Worm (Caenorhabditis elegans) whole organism, L4 larva: ENCODE results near the gene R07B7.6.

Experiments used
- F49E8.2 ChIP-seq: sonication (generic microtip); optimal IDR thresholded peaks from 2 replicates; lab custom pipeline; 2016; ENCODE audit warnings: missing compliant biosample characterization, mild to moderate bottlenecking, missing genetic modification characterization, borderline replicate concordance
- T26A8.4 ChIP-seq: fragments of 200-800 bp; sonication (Bioruptor generic); IDR thresholded peaks from 2 replicates; pipeline ENCODE4 v1.3.6; 2022; ENCODE audit warnings: missing genetic modification characterization, missing compliant biosample characterization
- ZK546.5 ChIP-seq, 2 experiments: sonication (generic microtip); optimal IDR thresholded peaks; 2 replicates each; lab custom pipeline; 2017; ENCODE audit warnings: missing biosample characterization in 2 of 2, missing genetic modification characterization in 2 of 2
- ceh-82 ChIP-seq: sonication (generic microtip); optimal IDR thresholded peaks from 2 replicates; lab custom pipeline; 2017; ENCODE audit warnings: missing biosample characterization, missing genetic modification characterization
- ces-1 ChIP-seq: fragments of 150-350 bp; sonication (generic microtip); optimal IDR thresholded peaks from 4 replicates; lab custom pipeline; 2014; ENCODE audit warnings: missing biosample characterization, missing genetic modification reagents, missing genetic modification characterization
- egl-43 ChIP-seq: fragments of 200-800 bp; sonication (Bioruptor generic); IDR thresholded peaks from 2 replicates; pipeline ENCODE4 v1.3.6; 2022; ENCODE audit warnings: missing genetic modification reagents, missing genetic modification characterization, missing compliant biosample characterization
- hlh-30 ChIP-seq: sonication (generic microtip); optimal IDR thresholded peaks from 2 replicates; lab custom pipeline; 2017; ENCODE audit warnings: antibody characterized with exemption, mild to moderate bottlenecking, missing genetic modification characterization, missing compliant biosample characterization; ENCODE audit not compliant: insufficient read depth
- nhr-11 ChIP-seq: fragments of 150-350 bp; optimal IDR thresholded peaks from 2 replicates; lab custom pipeline; 2014; ENCODE audit warnings: missing biosample characterization, missing genetic modification characterization
- nhr-48 ChIP-seq: sonication (generic microtip); optimal IDR thresholded peaks from 2 replicates; lab custom pipeline; 2016; ENCODE audit warnings: mild to moderate bottlenecking, missing genetic modification characterization, missing compliant biosample characterization
- pqm-1 ChIP-seq: sonication (generic microtip); optimal IDR thresholded peaks from 2 replicates; lab custom pipeline; 2017; ENCODE audit warnings: missing biosample characterization, missing genetic modification characterization
- saeg-2 ChIP-seq: fragments of 200-800 bp; sonication (Bioruptor generic); IDR thresholded peaks from 2 replicates; pipeline ENCODE4 v1.3.6; 2022; ENCODE audit warnings: missing genetic modification reagents, missing genetic modification characterization, missing compliant biosample characterization
- unc-62 ChIP-seq, 3 experiments: fragments of 150-350 bp in 1 of 3; sonication (generic microtip); optimal IDR thresholded peaks in 2 of 3; peaks in 1 of 3; 1 replicate in 1 of 3; 2 replicates in 2 of 3; lab custom pipeline; 2014 to 2017; ENCODE audit warnings: missing biosample characterization in 3 of 3, missing genetic modification characterization in 3 of 3, missing genetic modification reagents in 3 of 3, missing genotype in 1 of 3
- zag-1 ChIP-seq: fragments of 150-350 bp; optimal IDR thresholded peaks from 2 replicates; lab custom pipeline; 2014; ENCODE audit warnings: missing biosample characterization, missing genetic modification characterization
- zip-2 ChIP-seq: fragments of 150-350 bp; optimal IDR thresholded peaks from 2 replicates; lab custom pipeline; 2014; ENCODE audit warnings: missing biosample characterization, missing genetic modification characterization

ce11 chrV:12115150-12115549, 40.4 kb upstream of the R07B7.6 start:
- no peak for TF ChIP-seq nhr-48 (tag; lab: Kevin White, UChicago)
- TF ChIP-seq zag-1 (tag; lab: Kevin White, UChicago), result no peak
- TF ChIP-seq pqm-1, result no peak
- no peak for TF ChIP-seq F49E8.2 (tag; lab: Kevin White, UChicago)
- no peak for TF ChIP-seq hlh-30 (tag; lab: Kevin White, UChicago)
- TF ChIP-seq nhr-11 (tag; lab: Kevin White, UChicago), result no peak
- peak in 1 of 2 experiments; percentile 97 for TF ChIP-seq unc-62 (GFP tag; optimal IDR thresholded peaks at IDR 0.05 in 1 of 2; lab: Kevin White, UChicago)
- TF ChIP-seq unc-62 (tag; optimal IDR thresholded peaks at IDR 0.05; lab: Kevin White, UChicago), result no peak
- no peak for TF ChIP-seq egl-43 (GFP tag; lab: Robert Waterston, UW)
- TF ChIP-seq zip-2 (tag; lab: Kevin White, UChicago), result no peak
- TF ChIP-seq T26A8.4, result no peak
- TF ChIP-seq saeg-2 (GFP tag; lab: Robert Waterston, UW), result no peak
- no peak for TF ChIP-seq ZK546.5 (tag; optimal IDR thresholded peaks at IDR 0.05; lab: Kevin White, UChicago)
- TF ChIP-seq ces-1, result no peak
- TF ChIP-seq ceh-82 (tag; lab: Kevin White, UChicago), result no peak
